Fruit fly (Drosophila melanogaster) whole organism, embryonic: ENCODE data around the gene Sap130.
A peak's percentile ranks its signal among the peaks of the same experiment; 100 is the strongest.

Experiments used
- Ada2b ChIP-seq: fragments of 200-800 bp; sonication (Bioruptor generic); IDR thresholded peaks from 2 replicates; pipeline ENCODE4 v1.3.6; 2022; ENCODE audit warnings: missing biosample characterization, missing genetic modification characterization
- Asciz ChIP-seq: fragments of 200-800 bp; sonication (Bioruptor generic); optimal IDR thresholded peaks from 2 replicates; lab custom pipeline; 2017; ENCODE audit warnings: missing biosample characterization, mild to moderate bottlenecking, missing genetic modification characterization, missing genetic modification reagents
- Blimp-1 ChIP-seq: fragments of 200-800 bp; sonication (Bioruptor generic); optimal IDR thresholded peaks from 3 replicates; lab custom pipeline; 2018; ENCODE audit warnings: missing biosample characterization, missing genetic modification characterization, mild to moderate bottlenecking, moderate library complexity, missing genetic modification reagents
- CG10543 ChIP-seq: fragments of 200-800 bp; sonication (Bioruptor generic); optimal IDR thresholded peaks from 3 replicates; lab custom pipeline; 2017; ENCODE audit warnings: missing biosample characterization, mild to moderate bottlenecking, missing genetic modification characterization, moderate library complexity
- CG11695 ChIP-seq: fragments of 200-800 bp; sonication (Bioruptor generic); IDR thresholded peaks from 3 replicates; pipeline ENCODE4 v1.3.6; 2022; ENCODE audit warnings: missing biosample characterization, missing genetic modification characterization
- CG1233 ChIP-seq: fragments of 200-800 bp; sonication (Bioruptor generic); optimal IDR thresholded peaks from 4 replicates; lab custom pipeline; 2018; ENCODE audit warnings: missing biosample characterization, mild to moderate bottlenecking, missing genetic modification characterization
- CG15073 ChIP-seq: fragments of 200-800 bp; sonication (Bioruptor generic); optimal IDR thresholded peaks from 2 replicates; lab custom pipeline; 2016; ENCODE audit warnings: missing biosample characterization, missing genetic modification characterization
- CG1529 ChIP-seq: fragments of 200-800 bp; sonication (Bioruptor generic); optimal IDR thresholded peaks from 3 replicates; lab custom pipeline; 2018; ENCODE audit warnings: missing biosample characterization, missing genetic modification characterization
- CG17359 ChIP-seq: fragments of 200-800 bp; sonication (Bioruptor generic); optimal IDR thresholded peaks from 3 replicates; lab custom pipeline; 2018; ENCODE audit warnings: missing biosample characterization, mild to moderate bottlenecking, missing genetic modification characterization, moderate library complexity
- CG2129 ChIP-seq: fragments of 200-800 bp; sonication (Bioruptor generic); IDR thresholded peaks from 2 replicates; pipeline ENCODE4 v1.3.6; 2022; ENCODE audit warnings: missing biosample characterization, missing genetic modification characterization; ENCODE audit not compliant: partially characterized antibody
- CG2199 ChIP-seq: fragments of 200-800 bp; sonication (Bioruptor generic); IDR thresholded peaks from 3 replicates; pipeline ENCODE4 v1.3.6; 2022; ENCODE audit warnings: missing biosample characterization, missing genetic modification characterization
- CG32532 ChIP-seq: fragments of 200-800 bp; sonication (Bioruptor generic); IDR thresholded peaks from 2 replicates; pipeline ENCODE4 v1.3.6; 2022; ENCODE audit warnings: missing biosample characterization, missing genetic modification characterization
- CG3407 ChIP-seq: fragments of 200-800 bp; sonication (Bioruptor generic); optimal IDR thresholded peaks from 2 replicates; lab custom pipeline; 2018; ENCODE audit warnings: missing biosample characterization, mild to moderate bottlenecking, missing genetic modification characterization
- CG4360 ChIP-seq: fragments of 200-800 bp; sonication (Bioruptor generic); IDR thresholded peaks from 2 replicates; pipeline ENCODE4 v1.3.6; 2022; ENCODE audit warnings: missing biosample characterization, missing genetic modification characterization
- CG4707 ChIP-seq: fragments of 200-800 bp; sonication (Bioruptor generic); optimal IDR thresholded peaks from 2 replicates; lab custom pipeline; 2018; ENCODE audit warnings: missing biosample characterization, mild to moderate bottlenecking, missing genetic modification characterization, moderate library complexity
- CG6854 ChIP-seq: fragments of 200-800 bp; sonication (Bioruptor generic); optimal IDR thresholded peaks from 3 replicates; lab custom pipeline; 2017; ENCODE audit warnings: missing biosample characterization, mild to moderate bottlenecking, missing genetic modification characterization
- Dll ChIP-seq: fragments of 200-800 bp; sonication (Bioruptor generic); IDR thresholded peaks from 4 replicates; pipeline ENCODE4 v1.3.6; 2022; ENCODE audit warnings: missing biosample characterization, missing genetic modification characterization; ENCODE audit not compliant: partially characterized antibody
- Gsc ChIP-seq: fragments of 200-800 bp; sonication (Bioruptor generic); IDR thresholded peaks from 2 replicates; pipeline ENCODE4 v1.3.6; 2022; ENCODE audit warnings: missing biosample characterization, missing genetic modification characterization
- Med ChIP-seq: fragments of 200-800 bp; sonication (Bioruptor generic); peaks from one replicate; lab custom pipeline; 2016; ENCODE audit warnings: missing biosample characterization, missing genetic modification characterization, mild to moderate bottlenecking, inconsistent platforms, moderate library complexity
- PHDP ChIP-seq: fragments of 200-800 bp; sonication (Bioruptor generic); optimal IDR thresholded peaks from 3 replicates; lab custom pipeline; 2018; ENCODE audit warnings: missing biosample characterization, mild to moderate bottlenecking, missing genetic modification characterization, moderate library complexity
- Pdp1 ChIP-seq, 2 experiments: fragments of 200-800 bp; sonication (Bioruptor generic); optimal IDR thresholded peaks; 3 replicates each; lab custom pipeline; 2016; ENCODE audit warnings: missing biosample characterization in 2 of 2, missing genetic modification characterization in 2 of 2, mild to moderate bottlenecking in 1 of 2, moderate library complexity in 1 of 2
- Usf ChIP-seq: fragments of 200-800 bp; sonication (Bioruptor generic); optimal IDR thresholded peaks from 2 replicates; lab custom pipeline; 2017; ENCODE audit warnings: missing genotype, missing biosample characterization, missing genetic modification characterization
- az2 ChIP-seq: fragments of 200-800 bp; sonication (Bioruptor generic); optimal IDR thresholded peaks from 3 replicates; lab custom pipeline; 2016; ENCODE audit warnings: missing biosample characterization, missing genetic modification characterization
- bab2 ChIP-seq: fragments of 200-800 bp; sonication (Bioruptor generic); optimal IDR thresholded peaks from 2 replicates; lab custom pipeline; 2016; ENCODE audit warnings: missing biosample characterization, missing genetic modification characterization
- chm ChIP-seq: fragments of 200-800 bp; sonication (Bioruptor generic); IDR thresholded peaks from 2 replicates; pipeline ENCODE4 v1.3.6; 2022; ENCODE audit warnings: missing biosample characterization, missing genetic modification characterization
- dmrt11E ChIP-seq: fragments of 200-800 bp; sonication (Bioruptor generic); optimal IDR thresholded peaks from 3 replicates; lab custom pipeline; 2018; ENCODE audit warnings: missing biosample characterization, mild to moderate bottlenecking, missing genetic modification characterization, moderate library complexity
- ems ChIP-seq: fragments of 200-800 bp; sonication (Bioruptor generic); optimal IDR thresholded peaks from 3 replicates; lab custom pipeline; 2016; ENCODE audit warnings: missing biosample characterization, missing genetic modification characterization
- ewg ChIP-seq: fragments of 200-800 bp; sonication (Bioruptor generic); optimal IDR thresholded peaks from 3 replicates; lab custom pipeline; 2017; ENCODE audit warnings: mild to moderate bottlenecking, missing biosample characterization, missing genetic modification reagents, missing genetic modification characterization
- ftz-f1 ChIP-seq: fragments of 200-800 bp; sonication (Bioruptor generic); optimal IDR thresholded peaks from 2 replicates; lab custom pipeline; 2016; ENCODE audit warnings: missing biosample characterization, missing genetic modification characterization
- gem ChIP-seq: fragments of 200-800 bp; sonication (Bioruptor generic); optimal IDR thresholded peaks from 2 replicates; lab custom pipeline; 2019; ENCODE audit warnings: missing biosample characterization, mild to moderate bottlenecking, missing genetic modification characterization, moderate library complexity
- grn ChIP-seq: fragments of 200-800 bp; sonication (Bioruptor generic); optimal IDR thresholded peaks from 3 replicates; lab custom pipeline; 2017; ENCODE audit warnings: missing biosample characterization, missing genetic modification characterization
- gsb-n ChIP-seq: fragments of 200-800 bp; sonication (Bioruptor generic); optimal IDR thresholded peaks from 3 replicates; lab custom pipeline; 2018; ENCODE audit warnings: missing biosample characterization, mild to moderate bottlenecking, missing genetic modification characterization
- kni ChIP-seq: fragments of 200-800 bp; sonication (Bioruptor generic); optimal IDR thresholded peaks from 3 replicates; lab custom pipeline; 2017; ENCODE audit warnings: mild to moderate bottlenecking, missing biosample characterization, missing genetic modification reagents, missing genetic modification characterization
- nerfin-1 ChIP-seq: fragments of 200-800 bp; sonication (Bioruptor generic); optimal IDR thresholded peaks from 3 replicates; lab custom pipeline; 2019; ENCODE audit warnings: missing biosample characterization, mild to moderate bottlenecking, missing genetic modification characterization, moderate library complexity
- nmo ChIP-seq: fragments of 200-800 bp; sonication (Bioruptor generic); optimal IDR thresholded peaks from 2 replicates; lab custom pipeline; 2018; ENCODE audit warnings: missing biosample characterization, mild to moderate bottlenecking, missing genetic modification characterization, moderate library complexity
- nom ChIP-seq: fragments of 200-800 bp; sonication (Bioruptor generic); optimal IDR thresholded peaks from 2 replicates; lab custom pipeline; 2017; ENCODE audit warnings: missing biosample characterization, missing genetic modification characterization, mild to moderate bottlenecking, moderate library complexity, missing genetic modification reagents
- ranshi ChIP-seq: fragments of 200-800 bp; sonication (Bioruptor generic); IDR thresholded peaks from 2 replicates; pipeline ENCODE4 v1.3.6; 2022; ENCODE audit warnings: missing biosample characterization, missing genetic modification characterization
- run ChIP-seq: fragments of 200-800 bp; sonication (Bioruptor generic); optimal IDR thresholded peaks from 3 replicates; lab custom pipeline; 2018; ENCODE audit warnings: missing biosample characterization, mild to moderate bottlenecking, missing genetic modification characterization
- sc ChIP-seq, 3 experiments: fragments of >200 bp in 2 of 3; fragments of 200-800 bp in 1 of 3; sonication (Bioruptor generic) in 1 of 3; optimal IDR thresholded peaks; 2 replicates in 2 of 3; 3 replicates in 1 of 3; lab custom pipeline; 2017; ENCODE audit warnings: mild to moderate bottlenecking in 1 of 3, missing biosample characterization in 1 of 3, missing genetic modification characterization in 1 of 3, missing genetic modification reagents in 1 of 3
- scrt ChIP-seq: fragments of 200-800 bp; sonication (Bioruptor generic); optimal IDR thresholded peaks from 2 replicates; lab custom pipeline; 2018; ENCODE audit warnings: missing biosample characterization, mild to moderate bottlenecking, missing genetic modification characterization, moderate library complexity
- sd ChIP-seq: fragments of 200-800 bp; sonication (Bioruptor generic); optimal IDR thresholded peaks from 3 replicates; lab custom pipeline; 2018; ENCODE audit warnings: missing biosample characterization, mild to moderate bottlenecking, missing genetic modification characterization, moderate library complexity
- sens ChIP-seq: fragments of 200-800 bp; sonication (Bioruptor generic); peaks from one replicate; lab custom pipeline; 2016; ENCODE audit warnings: missing biosample characterization, missing genetic modification characterization
- slp2 ChIP-seq: fragments of 200-800 bp; sonication (Bioruptor generic); optimal IDR thresholded peaks from 2 replicates; lab custom pipeline; 2016; ENCODE audit warnings: missing biosample characterization, missing genetic modification characterization
- vvl ChIP-seq: fragments of 200-800 bp; sonication (Bioruptor generic); IDR thresholded peaks from 2 replicates; pipeline ENCODE4 v1.3.6; 2022; ENCODE audit warnings: missing biosample characterization, missing genetic modification characterization

The Sap130 gene

DNA sequence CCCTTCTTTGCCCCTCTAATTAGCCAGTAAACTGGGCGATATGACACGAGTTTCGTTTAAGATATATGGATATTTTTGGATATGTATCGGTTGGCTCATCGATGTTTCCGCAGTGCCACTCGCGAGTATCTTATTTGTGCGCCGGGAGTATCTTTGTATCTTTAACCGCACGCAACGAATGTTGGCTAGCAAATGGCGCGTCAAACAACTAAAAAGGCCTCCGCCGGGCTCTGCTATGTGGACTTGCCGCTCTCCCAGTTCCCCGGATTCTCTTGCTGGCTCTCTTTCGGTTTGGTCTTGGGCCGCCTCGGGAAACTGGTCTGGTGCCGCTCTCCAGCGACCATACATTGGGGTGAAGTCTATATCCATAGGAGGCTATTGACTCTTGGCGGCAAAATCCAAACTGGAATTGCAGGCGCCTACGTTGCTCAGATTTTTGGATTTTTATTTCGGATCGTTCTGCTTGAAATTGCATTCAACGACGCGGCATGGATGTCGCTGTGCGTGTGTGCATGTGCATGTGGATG is 26.7 kb downstream of the Sap130 start (continued):
- TF ChIP-seq CG1233 (GFP tag; lab: Kevin White, UChicago): peak; percentile 28
- no peak for TF ChIP-seq Asciz (GFP tag; lab: Kevin White, UChicago)
- TF ChIP-seq sens (GFP tag; lab: Kevin White, UChicago): peak; percentile 69

DNA sequence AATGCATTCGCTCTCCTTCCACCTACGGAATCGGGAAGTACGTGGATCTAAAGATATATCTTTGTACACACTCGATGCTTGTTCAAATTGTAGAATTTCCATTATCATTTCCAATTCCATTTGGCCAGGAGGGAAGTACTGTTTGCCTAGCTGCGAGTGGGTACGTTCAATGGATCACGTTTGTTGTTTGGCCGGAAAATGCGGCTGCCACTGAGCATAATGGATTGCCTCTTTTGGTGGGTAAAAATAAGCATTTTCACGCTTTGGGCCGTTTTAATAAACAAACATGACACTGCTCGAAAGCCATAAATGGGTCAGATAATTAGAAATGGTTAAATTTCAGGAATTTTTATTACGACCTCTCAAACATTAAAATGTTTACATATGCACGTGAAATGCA is 27.7 kb downstream of the Sap130 start:
- TF ChIP-seq grn (GFP tag; lab: Kevin White, UChicago): no peak
- TF ChIP-seq slp2: no peak
- TF ChIP-seq CG2199: 0 out of 3 replicates have a peak, but pooled peaks have one; percentile 60
- no peak for TF ChIP-seq CG15073 (GFP tag; lab: Kevin White, UChicago)
- TF ChIP-seq CG10543 (GFP tag; lab: Kevin White, UChicago): no peak
- TF ChIP-seq sens (GFP tag; lab: Kevin White, UChicago): peak; percentile 77
- TF ChIP-seq kni (GFP tag; lab: Kevin White, UChicago): peak; percentile 30
- peak; percentile 44 for TF ChIP-seq sd
- TF ChIP-seq Med (GFP tag; lab: Kevin White, UChicago): peak; percentile 8

dm6 chr3L:12833864-12834525 is 28.3 kb downstream of the Sap130 start:
- TF ChIP-seq nom (GFP tag; lab: Kevin White, UChicago) (no peak), ftz-f1 (GFP tag; lab: Kevin White, UChicago) (peak; percentile 77), gsb-n (tag; lab: Kevin White, UChicago) (no peak), CG6854 (GFP tag; lab: Kevin White, UChicago) (peak; percentile 4), CG3407 (GFP tag; lab: Kevin White, UChicago) (no peak), scrt (GFP tag; lab: Kevin White, UChicago) (peak; percentile 21), CG4360 (GFP tag; lab: Robert Waterston, UW) (0 out of 2 replicates have a peak, but pooled peaks have one; percentile 40), ems (GFP tag; lab: Kevin White, UChicago) (no peak), Blimp-1 (GFP tag; lab: Kevin White, UChicago) (no peak), Gsc (GFP tag; lab: Robert Waterston, UW) (no peak), Usf (GFP tag; lab: Kevin White, UChicago) (no peak), Dll (GFP tag; lab: Robert Waterston, UW) (0 out of 4 replicates have a peak, but pooled peaks have one; percentile 30), dmrt11E (tag; lab: Kevin White, UChicago) (no peak), run (tag; lab: Kevin White, UChicago) (no peak), sc (optimal IDR thresholded peaks at IDR 0.05; lab: Kevin White, UChicago) (no peak), sc (GFP tag; optimal IDR thresholded peaks at IDR 0.05; lab: Kevin White, UChicago) (no peak), CG11695 (GFP tag; lab: Robert Waterston, UW) (no peak), nerfin-1 (tag; lab: Kevin White, UChicago) (peak; percentile 19), Pdp1 (GFP tag; optimal IDR thresholded peaks at IDR 0.05; lab: Kevin White, UChicago) (peak in 1 of 2 experiments; percentile 97), CG1529 (GFP tag; lab: Kevin White, UChicago) (no peak), bab2 (no peak), vvl (GFP tag; lab: Robert Waterston, UW) (peak; percentile 52), chm (GFP tag; lab: Robert Waterston, UW) (0 out of 2 replicates have a peak, but pooled peaks have one; percentile 61), nmo (GFP tag; lab: Kevin White, UChicago) (no peak), Ada2b (GFP tag; lab: Robert Waterston, UW) (0 out of 2 replicates have a peak, but pooled peaks have one; percentile 31), CG32532 (GFP tag; lab: Robert Waterston, UW) (no peak), CG2129 (GFP tag; lab: Robert Waterston, UW) (no peak), CG4707 (no peak), ewg (GFP tag; lab: Kevin White, UChicago) (peak; percentile 21), az2 (GFP tag; lab: Kevin White, UChicago) (no peak), gem (tag; lab: Kevin White, UChicago) (peak; percentile 12), CG17359 (peak; percentile 3), ranshi (GFP tag; lab: Robert Waterston, UW) (0 out of 2 replicates have a peak, but pooled peaks have one; percentile 14), PHDP (no peak)
